Worm (Caenorhabditis elegans): ENCODE data around the gene clp-6.

Gene clp-6

DNA sequence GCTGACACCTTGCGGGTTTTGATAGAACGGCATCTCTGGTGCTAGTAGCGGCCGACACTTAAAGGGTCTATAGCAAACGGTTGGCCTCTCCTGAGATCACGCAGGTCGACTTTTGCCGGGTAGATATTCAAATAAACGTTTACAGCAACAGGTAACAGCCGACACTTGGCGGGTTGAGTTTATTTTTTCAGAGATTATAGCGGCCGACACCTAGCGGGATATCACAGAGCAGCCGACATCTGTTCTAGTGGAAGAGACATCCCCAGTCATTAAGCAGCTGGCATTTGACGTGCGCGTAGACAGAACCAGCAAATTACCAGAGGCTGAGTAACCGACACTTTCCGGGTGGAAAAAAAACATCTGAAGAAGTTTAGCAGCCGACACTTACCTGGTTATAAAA lies 26.6 kb upstream of the clp-6 start:
- peak; percentile 92 for TF ChIP-seq aha-1 (tag)
- no peak for TF ChIP-seq lim-7 (GFP tag; IDR thresholded peaks at IDR 0.05)

DNA sequence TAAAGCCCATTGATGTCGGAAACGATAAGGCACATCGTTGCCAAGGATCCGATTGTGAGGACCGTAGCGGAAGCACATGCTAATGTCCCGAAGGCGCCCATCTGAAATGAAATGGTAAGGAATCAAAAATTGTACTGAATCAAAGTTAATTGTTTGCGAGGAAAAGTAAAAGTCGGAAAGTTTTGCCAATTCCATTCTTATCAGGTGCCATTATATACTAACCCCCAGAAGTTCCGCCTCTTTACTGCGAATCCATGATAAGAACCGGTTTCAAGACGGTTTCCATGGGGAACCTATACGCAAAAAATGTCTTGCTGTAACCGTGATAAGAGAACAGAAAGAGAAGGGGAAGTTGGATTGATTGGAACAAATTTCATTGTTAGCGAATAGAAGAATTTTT lies 25.8 kb upstream of the clp-6 start, which contains the start of gene col-106:
Gene col-106, minus strand, starts transcription at position 101 of the 400 bp plus-strand sequence.
- TF ChIP-seq daf-19 (GFP tag; conservative IDR thresholded peaks at IDR 0.05), result no peak
- no peak for TF ChIP-seq F26F4.8 (GFP tag; conservative IDR thresholded peaks at IDR 0.05)
- no peak for TF ChIP-seq nhr-42 (GFP tag; IDR thresholded peaks at IDR 0.05)
- no peak for TF ChIP-seq ceh-20 (GFP tag; IDR thresholded peaks at IDR 0.05)
- no peak for TF ChIP-seq gei-8 (GFP tag; optimal IDR thresholded peaks at IDR 0.05)
- no peak for TF ChIP-seq sdz-12 (GFP tag; optimal IDR thresholded peaks at IDR 0.05)
- no peak for TF ChIP-seq mdl-1 (tag; optimal IDR thresholded peaks at IDR 0.05)

- TF ChIP-seq aha-1 (tag) (peak; percentile 77), set-16 (GFP tag; IDR thresholded peaks at IDR 0.05) (peak; percentile 95), fos-1 (tag; optimal IDR thresholded peaks at IDR 0.05) (no peak), duxl-1 (tag; optimal IDR thresholded peaks at IDR 0.05; ENCODE audit: poor library complexity) (no peak)
Measured at ce11 chrIV:1459826-1460489, 25.1 kb upstream of the clp-6 start.

ce11 chrIV:1459419-1459818 lies 24.6 kb upstream of the clp-6 start:
- TF ChIP-seq lsy-2 (tag; optimal IDR thresholded peaks at IDR 0.05), result no peak
- peak; percentile 16 for TF ChIP-seq dve-1 (tag; optimal IDR thresholded peaks at IDR 0.05; ENCODE audit: insufficient read depth)
- TF ChIP-seq ctbp-1 (GFP tag; IDR thresholded peaks at IDR 0.05), result no peak
- no peak for TF ChIP-seq nhr-41 (GFP tag; IDR thresholded peaks at IDR 0.05)
- no peak for TF ChIP-seq ces-1 (GFP tag; optimal IDR thresholded peaks at IDR 0.05)
- TF ChIP-seq sdz-12 (GFP tag; optimal IDR thresholded peaks at IDR 0.05), result no peak
- TF ChIP-seq dmd-6 (GFP tag; IDR thresholded peaks at IDR 0.05), result 0 out of 2 replicates have a peak, but pooled peaks have one; percentile 14
- no peak for TF ChIP-seq nhr-42 (GFP tag; IDR thresholded peaks at IDR 0.05)
- no peak for TF ChIP-seq D1046.2 (GFP tag; IDR thresholded peaks at IDR 0.05)
- no peak for TF ChIP-seq unc-62 (GFP tag; optimal IDR thresholded peaks at IDR 0.05 in 1 of 2)
- TF ChIP-seq unc-62 (tag; optimal IDR thresholded peaks at IDR 0.05), result no peak
- TF ChIP-seq nhr-102 (tag; optimal IDR thresholded peaks at IDR 0.05), result peak; percentile 8
- peak; percentile 75 for TF ChIP-seq zfp-3 (GFP tag; conservative IDR thresholded peaks at IDR 0.05)
- no peak for TF ChIP-seq lir-3 (tag; optimal IDR thresholded peaks at IDR 0.05)
- TF ChIP-seq lim-7 (GFP tag; IDR thresholded peaks at IDR 0.05), result no peak; the same call in 1 of the 2 replicates
- no peak for TF ChIP-seq php-3 (GFP tag; IDR thresholded peaks at IDR 0.05)
- no peak for TF ChIP-seq nhr-28 (tag; optimal IDR thresholded peaks at IDR 0.05)
- peak; percentile 63 for TF ChIP-seq lin-13 (GFP tag; optimal IDR thresholded peaks at IDR 0.05)
- no peak for TF ChIP-seq lin-15B (tag; optimal IDR thresholded peaks at IDR 0.05)
- TF ChIP-seq nhr-11 (tag; optimal IDR thresholded peaks at IDR 0.05), result no peak
- no peak for TF ChIP-seq lin-29 (GFP tag; IDR thresholded peaks at IDR 0.05)
- TF ChIP-seq T26A8.4 (GFP tag; IDR thresholded peaks at IDR 0.05), result 0 out of 2 replicates have a peak, but pooled peaks have one; percentile 13
- no peak for TF ChIP-seq fos-1 (tag; optimal IDR thresholded peaks at IDR 0.05)
- TF ChIP-seq mep-1 (tag; optimal IDR thresholded peaks at IDR 0.05), result peak; percentile 18
- TF ChIP-seq Y5F2A.4 (GFP tag; optimal IDR thresholded peaks at IDR 0.05), result no peak
- no peak for TF ChIP-seq ZK546.5 (tag; optimal IDR thresholded peaks at IDR 0.05)
- no peak for TF ChIP-seq spr-3 (GFP tag; optimal IDR thresholded peaks at IDR 0.05)
- no peak for TF ChIP-seq zag-1 (tag; optimal IDR thresholded peaks at IDR 0.05)
- TF ChIP-seq zip-2 (tag; optimal IDR thresholded peaks at IDR 0.05), result no peak
- TF ChIP-seq ceh-28 (tag; optimal IDR thresholded peaks at IDR 0.05), result no peak
- 0 out of 2 replicates have a peak, but pooled peaks have one; percentile 36 for TF ChIP-seq mdt-29 (GFP tag; IDR thresholded peaks at IDR 0.05)
- TF ChIP-seq Y105C5A.15 (GFP tag; IDR thresholded peaks at IDR 0.05), result 0 out of 2 replicates have a peak, but pooled peaks have one; percentile 35
- TF ChIP-seq ceh-20 (GFP tag; IDR thresholded peaks at IDR 0.05), result 0 out of 2 replicates have a peak, but pooled peaks have one; percentile 12
- peak; percentile 10 for TF ChIP-seq ama-1 (optimal IDR thresholded peaks at IDR 0.05)
- TF ChIP-seq daf-16 (GFP tag; optimal IDR thresholded peaks at IDR 0.05), result no peak
- TF ChIP-seq daf-16 (tag; optimal IDR thresholded peaks at IDR 0.05), result no peak
- TF ChIP-seq dmd-8 (GFP tag; IDR thresholded peaks at IDR 0.05), result peak; percentile 13; the same call in 1 of the 2 replicates
- TF ChIP-seq snpc-4 (tag; optimal IDR thresholded peaks at IDR 0.05), result no peak

Measured in whole organism, L4 larva.